Worm (Caenorhabditis elegans): ENCODE measurements around the gene F58F6.5.

Gene F58F6.5

DNA sequence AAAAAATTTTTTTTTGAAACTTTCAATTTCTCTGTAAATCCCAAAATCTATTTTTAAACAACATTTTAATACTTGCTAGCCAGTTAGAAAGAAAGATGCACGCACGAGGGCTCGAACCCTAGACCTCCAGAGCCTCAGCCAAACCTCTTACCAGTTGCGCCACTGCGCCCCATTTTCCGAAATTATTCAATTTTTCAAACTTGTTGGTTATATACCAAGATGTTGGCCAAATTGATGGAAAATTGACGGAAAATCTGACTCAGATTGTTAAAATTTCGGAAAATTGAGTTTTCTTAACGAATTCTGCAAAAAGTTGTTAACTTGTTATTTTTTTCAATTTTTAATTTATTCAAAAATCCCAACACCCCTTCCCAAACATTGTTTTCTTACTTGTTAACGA lies 22.3 kb downstream of the F58F6.5 start:
- no peak for TF ChIP-seq egrh-3 (GFP tag; IDR thresholded peaks at IDR 0.05)
- TF ChIP-seq unc-62 (GFP tag; optimal IDR thresholded peaks at IDR 0.05): no peak
- TF ChIP-seq hsf-1 (GFP tag; IDR thresholded peaks at IDR 0.05): no peak
- TF ChIP-seq ceh-40 (GFP tag; IDR thresholded peaks at IDR 0.05): no peak
- TF ChIP-seq rec-8 (tag; optimal IDR thresholded peaks at IDR 0.05): no peak
- no peak for TF ChIP-seq B0336.3 (GFP tag; IDR thresholded peaks at IDR 0.05)
- TF ChIP-seq aptf-3 (GFP tag; IDR thresholded peaks at IDR 0.05): no peak
- peak; percentile 65 for TF ChIP-seq tbp1 (GFP tag; optimal IDR thresholded peaks at IDR 0.05)
- no peak for TF ChIP-seq bed-2 (GFP tag; IDR thresholded peaks at IDR 0.05)
- TF ChIP-seq B0261.1 (tag; optimal IDR thresholded peaks at IDR 0.05): peak; percentile 31
- no peak for TF ChIP-seq efl-1 (GFP tag; optimal IDR thresholded peaks at IDR 0.05)
- TF ChIP-seq rpc-1 (optimal IDR thresholded peaks at IDR 0.05): peak; percentile 37
- TF ChIP-seq rpc-1 (tag; optimal IDR thresholded peaks at IDR 0.05): peak; percentile 61
- no peak for TF ChIP-seq egl-18 (GFP tag; IDR thresholded peaks at IDR 0.05)

ce11 chrIV:1367041-1367440 lies 23.6 kb downstream of the F58F6.5 start:
- no peak for TF ChIP-seq dox-1 (GFP tag; IDR thresholded peaks at IDR 0.05)
- TF ChIP-seq madf-10 (tag; optimal IDR thresholded peaks at IDR 0.05): no peak
- no peak for TF ChIP-seq ceh-91 (GFP tag; IDR thresholded peaks at IDR 0.05)
- no peak for TF ChIP-seq hmg-1.2 (GFP tag; IDR thresholded peaks at IDR 0.05)

ce11 chrIV:1371300-1371699 lies 27.8 kb downstream of the F58F6.5 start:
- no peak for TF ChIP-seq hmg-1.2 (GFP tag; IDR thresholded peaks at IDR 0.05)
- no peak for TF ChIP-seq let-526 (GFP tag; IDR thresholded peaks at IDR 0.05)
- no peak for TF ChIP-seq egrh-3 (GFP tag; IDR thresholded peaks at IDR 0.05)
- no peak for TF ChIP-seq K12H6.12 (tag; optimal IDR thresholded peaks at IDR 0.05)
- TF ChIP-seq F55B11.4 (tag; optimal IDR thresholded peaks at IDR 0.05; ENCODE audit: borderline replicate concordance, insufficient read depth): no peak
- TF ChIP-seq Y56A3A.18 (GFP tag; IDR thresholded peaks at IDR 0.05): no peak
- TF ChIP-seq somi-1 (GFP tag; optimal IDR thresholded peaks at IDR 0.05): no peak

DNA sequence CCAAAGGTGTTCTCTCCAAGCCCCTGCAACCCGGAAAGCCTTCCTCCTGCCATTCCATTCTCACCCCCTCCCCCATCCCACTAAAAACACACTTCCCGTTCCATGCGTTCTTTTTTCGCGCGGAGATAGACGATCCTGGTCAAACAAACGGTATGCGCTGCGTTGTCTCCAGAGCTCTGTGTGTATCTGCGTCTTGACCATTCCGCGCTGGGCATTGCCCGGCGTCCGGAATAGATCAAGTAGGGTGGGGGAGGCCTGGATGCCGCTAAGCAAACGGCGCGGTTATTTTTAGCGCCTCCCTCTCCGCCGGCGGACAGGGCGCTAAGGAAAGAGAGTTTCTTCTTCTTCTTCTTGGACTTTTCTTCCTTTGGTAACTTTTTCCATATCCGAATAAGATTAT lies 31.8 kb downstream of the F58F6.5 start:
- no peak for TF ChIP-seq Y67H2A.10 (GFP tag; conservative IDR thresholded peaks at IDR 0.05)
- peak; percentile 75 for TF ChIP-seq zfh-2 (GFP tag; conservative IDR thresholded peaks at IDR 0.05)

ce11 chrIV:1377699-1378098 lies 34.2 kb downstream of the F58F6.5 start:
- TF ChIP-seq pbrm-1 (GFP tag; IDR thresholded peaks at IDR 0.05): no peak
- TF ChIP-seq T26A5.8 (tag; optimal IDR thresholded peaks at IDR 0.05): no peak
- peak; percentile 46; the same call in 1 of the 2 replicates for TF ChIP-seq mcd-1 (GFP tag; IDR thresholded peaks at IDR 0.05)
- no peak for TF ChIP-seq tlf-1 (GFP tag; optimal IDR thresholded peaks at IDR 0.05)
- peak; percentile 40; the same call in 1 of the 2 replicates for TF ChIP-seq dox-1 (GFP tag; IDR thresholded peaks at IDR 0.05)
- peak; percentile 96 for TF ChIP-seq zfh-2 (GFP tag; conservative IDR thresholded peaks at IDR 0.05)
- no peak for TF ChIP-seq dpl-1 (GFP tag; optimal IDR thresholded peaks at IDR 0.05)
- TF ChIP-seq nfyb-1 (GFP tag; IDR thresholded peaks at IDR 0.05): no peak
- TF ChIP-seq egl-18 (GFP tag; IDR thresholded peaks at IDR 0.05): no peak
- peak; percentile 4 for TF ChIP-seq ceh-27 (GFP tag; optimal IDR thresholded peaks at IDR 0.05)
- no peak for TF ChIP-seq sdz-38 (tag; optimal IDR thresholded peaks at IDR 0.05)
- no peak for TF ChIP-seq ztf-6 (GFP tag; IDR thresholded peaks at IDR 0.05)
- no peak for TF ChIP-seq ZK185.1 (tag; optimal IDR thresholded peaks at IDR 0.05; ENCODE audit: poor library complexity, severe bottlenecking)
- TF ChIP-seq rpc-1 (optimal IDR thresholded peaks at IDR 0.05): no peak
- TF ChIP-seq rpc-1 (tag; optimal IDR thresholded peaks at IDR 0.05): no peak
- no peak for TF ChIP-seq mes-4 (tag; optimal IDR thresholded peaks at IDR 0.05)
- TF ChIP-seq B0035.1 (tag; optimal IDR thresholded peaks at IDR 0.05): no peak
- peak; percentile 3 for TF ChIP-seq ztf-26 (tag; optimal IDR thresholded peaks at IDR 0.05)
- no peak for TF ChIP-seq ztf-25 (GFP tag; IDR thresholded peaks at IDR 0.05)
- peak; percentile 97 for TF ChIP-seq egrh-3 (GFP tag; IDR thresholded peaks at IDR 0.05)

Measured in whole organism, young adult.